Worm (Caenorhabditis elegans): Measurements from ENCODE around the gene Y62E10A.19.

The Y62E10A.19 gene

DNA sequence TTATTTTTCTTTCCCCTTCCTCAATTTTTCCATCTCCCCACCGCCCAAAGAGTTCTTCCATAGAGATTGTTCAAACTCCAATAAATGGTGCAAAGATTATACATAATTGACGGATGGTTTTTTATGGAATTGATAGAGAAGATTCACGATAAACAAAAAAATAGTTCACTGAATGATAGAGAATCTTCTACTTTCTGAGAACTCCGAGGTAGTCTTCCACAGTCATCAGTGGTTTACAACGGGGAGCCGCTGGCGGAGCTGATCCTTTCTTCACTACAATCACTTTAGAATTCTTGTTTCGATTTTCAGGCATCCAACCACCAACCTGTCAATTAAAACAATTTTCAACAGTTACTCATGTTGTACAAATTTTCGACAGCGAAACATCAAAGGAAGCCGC, 52.1 kb downstream of the Y62E10A.19 start:
- TF ChIP-seq ceh-13 (GFP tag; optimal IDR thresholded peaks at IDR 0.05), result no peak
- no peak for TF ChIP-seq aly-1 (tag; optimal IDR thresholded peaks at IDR 0.05)
- TF ChIP-seq flt-1 (GFP tag; IDR thresholded peaks at IDR 0.05), result no peak
- no peak for TF ChIP-seq hnd-1 (tag; optimal IDR thresholded peaks at IDR 0.05)
- TF ChIP-seq ceh-36 (tag; optimal IDR thresholded peaks at IDR 0.05), result no peak
- TF ChIP-seq tbx-37 (GFP tag; conservative IDR thresholded peaks at IDR 0.05), result no peak
- no peak for TF ChIP-seq sea-1 (GFP tag; conservative IDR thresholded peaks at IDR 0.05)
- TF ChIP-seq tra-4 (tag; optimal IDR thresholded peaks at IDR 0.05), result no peak
- TF ChIP-seq ets-7 (tag; optimal IDR thresholded peaks at IDR 0.05), result no peak

ce11 chrIV:13354044-13354443, 54.1 kb downstream of the Y62E10A.19 start:
- TF ChIP-seq sea-1 (GFP tag; conservative IDR thresholded peaks at IDR 0.05) (no peak), flt-1 (GFP tag; IDR thresholded peaks at IDR 0.05) (no peak), ceh-13 (GFP tag; optimal IDR thresholded peaks at IDR 0.05) (no peak), B0310.2 (tag; optimal IDR thresholded peaks at IDR 0.05) (no peak), aly-1 (tag; optimal IDR thresholded peaks at IDR 0.05) (no peak), pes-1 (GFP tag; IDR thresholded peaks at IDR 0.05) (no peak), hmbx-1 (tag; optimal IDR thresholded peaks at IDR 0.05) (no peak)

Data from whole organism, early embryonic.